Worm (Caenorhabditis elegans) whole organism, young adult: ENCODE measurements around the gene F44E5.1.
A peak's percentile ranks its signal among the peaks of the same experiment; 100 is the strongest.

ENCODE experiments used
- F57A8.1 ChIP-seq: fragments of 200-800 bp; sonication (Bioruptor generic); optimal IDR thresholded peaks from 2 replicates; lab custom pipeline; 2018; ENCODE audit warnings: mild to moderate bottlenecking, missing genetic modification characterization, moderate library complexity, missing compliant biosample characterization
- F57C9.4 ChIP-seq: sonication (generic microtip); optimal IDR thresholded peaks from 2 replicates; lab custom pipeline; 2017; ENCODE audit warnings: mild to moderate bottlenecking, missing genetic modification characterization, missing compliant biosample characterization
- ama-1 ChIP-seq, 3 experiments: fragments of 150-350 bp in 1 of 3; sonication (generic microtip) in 2 of 3; optimal IDR thresholded peaks; 2 replicates each; lab custom pipeline; 2014 to 2018; ENCODE audit warnings: missing biosample characterization in 2 of 3, missing genetic modification characterization in 2 of 3, missing genetic modification reagents in 2 of 3
- bed-2 ChIP-seq: fragments of 200-800 bp; sonication (Bioruptor generic); IDR thresholded peaks from 2 replicates; pipeline ENCODE4 v1.3.6; 2022; ENCODE audit warnings: missing genetic modification reagents, missing genetic modification characterization, missing compliant biosample characterization
- ccch-3 ChIP-seq: fragments of 200-800 bp; sonication (Bioruptor generic); optimal IDR thresholded peaks from 2 replicates; lab custom pipeline; 2018; ENCODE audit warnings: mild to moderate bottlenecking, missing genetic modification characterization, missing compliant biosample characterization
- ceh-27 ChIP-seq: fragments of 200-800 bp; sonication (Bioruptor generic); optimal IDR thresholded peaks from 2 replicates; lab custom pipeline; 2018; ENCODE audit warnings: mild to moderate bottlenecking, missing genetic modification characterization, moderate library complexity, missing compliant biosample characterization
- ceh-40 ChIP-seq: fragments of 200-800 bp; sonication (Bioruptor generic); IDR thresholded peaks from 2 replicates; pipeline ENCODE4 v1.3.6; 2022; ENCODE audit warnings: missing genetic modification characterization, missing compliant biosample characterization
- dpl-1 ChIP-seq: fragments of 150-350 bp; optimal IDR thresholded peaks from 2 replicates; lab custom pipeline; 2014; ENCODE audit warnings: missing biosample characterization, missing genetic modification reagents, missing genetic modification characterization
- egl-44 ChIP-seq: fragments of 200-800 bp; sonication (Bioruptor generic); IDR thresholded peaks from 2 replicates; pipeline ENCODE4 v1.3.6; 2022; ENCODE audit warnings: missing genetic modification reagents, missing genetic modification characterization, missing compliant biosample characterization
- him-1 ChIP-seq: sonication (generic microtip); optimal IDR thresholded peaks from 2 replicates; lab custom pipeline; 2016; ENCODE audit warnings: missing genotype, missing genetic modification reagents, missing genetic modification characterization, missing compliant biosample characterization
- hlh-12 ChIP-seq: sonication (generic microtip); optimal IDR thresholded peaks from 2 replicates; lab custom pipeline; 2016; ENCODE audit warnings: missing genetic modification characterization, missing compliant biosample characterization
- hlh-26 ChIP-seq: fragments of 200-800 bp; sonication (Bioruptor generic); conservative IDR thresholded peaks from 2 replicates; pipeline ENCODE4 v1.3.6; 2022; ENCODE audit warnings: missing genetic modification reagents, missing genetic modification characterization, missing compliant biosample characterization
- let-607 ChIP-seq, 2 experiments: fragments of 200-800 bp in 1 of 2; sonication (Bioruptor generic) in 1 of 2; sonication (generic microtip) in 1 of 2; optimal IDR thresholded peaks; 2 replicates each; lab custom pipeline; 2016 to 2018; ENCODE audit warnings: mild to moderate bottlenecking in 2 of 2, missing compliant biosample characterization in 2 of 2, missing genetic modification characterization in 2 of 2, moderate library complexity in 2 of 2, missing genotype in 1 of 2
- lin-35 ChIP-seq, 3 experiments: fragments of 150-350 bp in 2 of 3; sonication (generic microtip) in 1 of 3; optimal IDR thresholded peaks; 2 replicates each; lab custom pipeline; 2014 to 2018; ENCODE audit warnings: missing biosample characterization in 3 of 3, missing genetic modification characterization in 3 of 3, missing genetic modification reagents in 3 of 3
- lin-54 ChIP-seq: fragments of 200-800 bp; sonication (Bioruptor generic); optimal IDR thresholded peaks from 2 replicates; lab custom pipeline; 2018; ENCODE audit warnings: mild to moderate bottlenecking, missing genetic modification characterization, missing compliant biosample characterization
- lsl-1 ChIP-seq: fragments of 200-800 bp; sonication (Bioruptor generic); optimal IDR thresholded peaks from 2 replicates; lab custom pipeline; 2018; ENCODE audit warnings: mild to moderate bottlenecking, missing genetic modification characterization, moderate library complexity, missing compliant biosample characterization
- madf-10 ChIP-seq: sonication (generic microtip); optimal IDR thresholded peaks from 2 replicates; lab custom pipeline; 2016; ENCODE audit warnings: mild to moderate bottlenecking, missing genetic modification characterization, missing compliant biosample characterization
- mcd-1 ChIP-seq: fragments of 200-800 bp; sonication (Bioruptor generic); IDR thresholded peaks from 2 replicates; pipeline ENCODE4 v1.3.6; 2022; ENCODE audit warnings: missing genetic modification reagents, missing genetic modification characterization, missing compliant biosample characterization
- nfya-2 ChIP-seq: fragments of 200-800 bp; sonication (Bioruptor generic); IDR thresholded peaks from 2 replicates; pipeline ENCODE4 v1.3.6; 2022; ENCODE audit warnings: missing genetic modification reagents, missing genetic modification characterization, missing compliant biosample characterization
- nhr-120 ChIP-seq: fragments of 200-800 bp; sonication (Bioruptor generic); IDR thresholded peaks from 2 replicates; pipeline ENCODE4 v1.3.6; 2022; ENCODE audit warnings: missing genetic modification characterization, missing compliant biosample characterization
- nhr-179 ChIP-seq: sonication (generic microtip); optimal IDR thresholded peaks from 2 replicates; lab custom pipeline; 2016; ENCODE audit warnings: mild to moderate bottlenecking, missing genetic modification characterization, missing compliant biosample characterization
- nhr-80 ChIP-seq: sonication (generic microtip); optimal IDR thresholded peaks from 2 replicates; lab custom pipeline; 2016; ENCODE audit warnings: missing genetic modification characterization, missing compliant biosample characterization
- pbrm-1 ChIP-seq: fragments of 200-800 bp; sonication (Bioruptor generic); IDR thresholded peaks from 2 replicates; pipeline ENCODE4 v1.3.6; 2022; ENCODE audit warnings: missing genetic modification reagents, missing genetic modification characterization, missing compliant biosample characterization
- snpc-4 ChIP-seq, 5 experiments: fragments of 150-350 bp in 1 of 5; sonication (generic microtip) in 4 of 5; optimal IDR thresholded peaks; 2 replicates each; lab custom pipeline; 2014 to 2018; ENCODE audit warnings: missing genetic modification characterization in 5 of 5, missing biosample characterization in 3 of 5, antibody characterized with exemption in 2 of 5, mild to moderate bottlenecking in 2 of 5, missing compliant biosample characterization in 2 of 5, missing genotype in 2 of 5, moderate library complexity in 2 of 5, missing genetic modification reagents in 1 of 5
- sptf-2 ChIP-seq: fragments of 200-800 bp; sonication (Bioruptor generic); optimal IDR thresholded peaks from 2 replicates; lab custom pipeline; 2018; ENCODE audit warnings: mild to moderate bottlenecking, missing genetic modification characterization, missing compliant biosample characterization
- tbx-9 ChIP-seq: sonication (generic microtip); optimal IDR thresholded peaks from 2 replicates; lab custom pipeline; 2016; ENCODE audit warnings: borderline replicate concordance, missing genetic modification characterization, inconsistent platforms, missing compliant biosample characterization
- unc-62 ChIP-seq: fragments of 150-350 bp; optimal IDR thresholded peaks from 2 replicates; lab custom pipeline; 2014; ENCODE audit warnings: missing biosample characterization, missing genetic modification reagents, missing genetic modification characterization
- xnd-1 ChIP-seq: sonication (generic microtip); optimal IDR thresholded peaks from 2 replicates; lab custom pipeline; 2016; ENCODE audit warnings: missing genotype, missing genetic modification reagents, missing genetic modification characterization, missing compliant biosample characterization
- ztf-22 ChIP-seq: fragments of 200-800 bp; sonication (Bioruptor generic); optimal IDR thresholded peaks from 2 replicates; lab custom pipeline; 2018; ENCODE audit warnings: mild to moderate bottlenecking, missing genetic modification characterization, moderate library complexity, missing compliant biosample characterization
- ztf-25 ChIP-seq: fragments of 200-800 bp; sonication (Bioruptor generic); IDR thresholded peaks from 2 replicates; pipeline ENCODE4 v1.3.6; 2022; ENCODE audit warnings: missing genetic modification reagents, missing genetic modification characterization, missing compliant biosample characterization
- ztf-26 ChIP-seq: sonication (generic microtip); optimal IDR thresholded peaks from 2 replicates; lab custom pipeline; 2017; ENCODE audit warnings: missing genetic modification characterization, missing compliant biosample characterization

F44E5.1 gene

ce11 chrII:11808979-11809378 is 34.6 kb upstream of the F44E5.1 start, which contains the start of gene F43G6.10 (continued):
- TF ChIP-seq ztf-26 (tag; lab: Kevin White, UChicago) (no peak), nhr-179 (no peak), egl-44 (GFP tag; lab: Robert Waterston, UW) (no peak), ztf-22 (GFP tag; lab: Kevin White, UChicago) (no peak), dpl-1 (GFP tag; lab: Kevin White, UChicago) (peak; percentile 13)

- TF ChIP-seq lsl-1 (no peak), let-607 (tag; optimal IDR thresholded peaks at IDR 0.05; lab: Kevin White, UChicago) (no peak)
Measured at ce11 chrII:11806256-11806655, 31.9 kb upstream of the F44E5.1 start, which contains the start of gene jmjd-1.1. Gene jmjd-1.1 (plus strand): TSS chrII:11806556.

ce11 chrII:11802451-11802850 is 28.1 kb upstream of the F44E5.1 start, which contains the start of gene F43G6.17:
Gene F43G6.17 (plus strand): TSS chrII:11802751.
- no peak for TF ChIP-seq mcd-1 (GFP tag; lab: Robert Waterston, UW)

ce11 chrII:11798737-11799136 is 24.4 kb upstream of the F44E5.1 start, which contains the start of gene hda-5:
Gene hda-5 (plus strand): TSS chrII:11799037.
- TF ChIP-seq unc-62 (GFP tag; lab: Kevin White, UChicago) = no peak
- no peak for TF ChIP-seq lin-54 (GFP tag; lab: Kevin White, UChicago)
- no peak for TF ChIP-seq sptf-2 (GFP tag; lab: Kevin White, UChicago)
- TF ChIP-seq F57A8.1 (GFP tag; lab: Kevin White, UChicago) = no peak
- TF ChIP-seq hlh-12 (tag; lab: Kevin White, UChicago) = no peak
- no peak for TF ChIP-seq ccch-3
- no peak for TF ChIP-seq ama-1 (optimal IDR thresholded peaks at IDR 0.05; lab: Kevin White, UChicago)
- TF ChIP-seq ama-1 (GFP tag; optimal IDR thresholded peaks at IDR 0.05; lab: Kevin White, UChicago) = no peak
- TF ChIP-seq madf-10 (tag; lab: Kevin White, UChicago) = no peak
- TF ChIP-seq ceh-40 = no peak
- TF ChIP-seq lin-35 (GFP tag; optimal IDR thresholded peaks at IDR 0.05; lab: Kevin White, UChicago) = no peak
- TF ChIP-seq bed-2 (GFP tag; lab: Robert Waterston, UW) = no peak
- no peak for TF ChIP-seq xnd-1 (tag; lab: Kevin White, UChicago)
- TF ChIP-seq ztf-25 (GFP tag; lab: Robert Waterston, UW) = no peak
- no peak for TF ChIP-seq nhr-120 (GFP tag; lab: Robert Waterston, UW)
- no peak for TF ChIP-seq F57C9.4 (tag; lab: Kevin White, UChicago)
- no peak for TF ChIP-seq tbx-9 (tag; lab: Kevin White, UChicago)
- TF ChIP-seq him-1 (tag; lab: Kevin White, UChicago) = no peak
- TF ChIP-seq pbrm-1 (GFP tag; lab: Robert Waterston, UW) = no peak

- TF ChIP-seq nhr-80 (tag; lab: Kevin White, UChicago) (peak; percentile 42), hlh-26 (no peak)
Measured at ce11 chrII:11797194-11797593, 22.8 kb upstream of the F44E5.1 start.

- TF ChIP-seq ceh-27 (GFP tag; lab: Kevin White, UChicago) (no peak), unc-62 (GFP tag; lab: Kevin White, UChicago) (no peak), nfya-2 (no peak), snpc-4 (GFP tag; optimal IDR thresholded peaks at IDR 0.05; lab: Kevin White, UChicago) (no peak), snpc-4 (tag; optimal IDR thresholded peaks at IDR 0.05; lab: Kevin White, UChicago) (no peak)
- TF ChIP-seq, all 124 proteins: peak for 0
Measured at ce11 chrII:11794392-11794791, 20.0 kb upstream of the F44E5.1 start.
